5 fruit fly cellular contexts compared by ENCODE assay signal in the genomic region with DNA sequence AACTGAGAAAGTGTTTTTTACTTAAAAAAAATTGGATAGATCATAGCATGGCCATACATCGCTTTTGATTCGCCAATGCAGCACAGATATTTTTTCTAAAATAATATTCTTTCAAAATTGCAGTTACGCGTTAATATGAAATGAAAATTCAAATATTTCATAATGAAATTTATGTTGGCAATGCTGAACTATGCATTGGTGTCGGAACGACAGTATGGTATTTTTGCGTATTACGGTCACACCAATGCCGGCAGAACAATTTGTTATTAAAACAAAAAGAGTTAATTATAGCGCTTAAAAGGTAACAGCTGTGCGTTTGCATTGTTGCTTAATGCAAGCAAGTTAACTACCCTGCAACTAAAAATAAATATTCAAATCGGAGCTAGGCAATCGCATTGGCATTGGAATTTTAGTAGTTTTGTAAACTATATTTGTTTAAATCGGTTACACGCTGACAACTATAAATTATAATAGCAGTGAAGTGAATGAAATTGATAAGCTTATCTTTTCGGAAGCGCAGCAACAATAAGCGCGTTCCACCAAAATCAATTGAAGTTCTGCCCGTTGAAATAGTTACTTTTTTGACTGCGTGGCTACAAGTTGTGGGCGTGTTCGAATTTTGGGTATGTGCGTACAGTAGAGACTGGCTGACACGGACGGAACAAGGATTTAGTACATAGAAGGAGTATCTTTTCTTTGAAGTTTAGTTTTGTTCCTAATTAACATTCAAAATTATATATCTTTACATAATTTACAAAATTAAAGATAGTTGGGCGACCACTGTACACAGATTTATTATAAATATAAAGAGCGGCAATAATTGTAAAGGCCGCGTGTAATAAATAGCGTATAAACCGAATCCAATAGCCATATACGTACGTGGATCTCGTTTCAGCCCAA.
A peak's percentile ranks its signal among the peaks of the same experiment; 100 is the strongest.
TF ChIP-seq lines count a peak whose summit lies in the region.

A gene (plus strand): TSS at position 210 of the 900 bp plus-strand sequence.

- TF ChIP-seq CTCF in whole organism, embryonic (GFP tag; optimal IDR thresholded peaks at IDR 0.05; lab: Kevin White, UChicago) = peak; percentile 9

TF ChIP-seq in whole organism, adult, 20 proteins besides CTCF, POLR2A, EP300 and RAD21 (continues in another document):
- TF ChIP-seq toe (GFP tag; optimal IDR thresholded peaks at IDR 0.05; lab: Kevin White, UChicago) (no peak), ovo (GFP tag; optimal IDR thresholded peaks at IDR 0.05; lab: Kevin White, UChicago) (no peak), CG7101 (tag; optimal IDR thresholded peaks at IDR 0.05; lab: Kevin White, UChicago) (peak; percentile 74), CG7045 (GFP tag; optimal IDR thresholded peaks at IDR 0.05; lab: Kevin White, UChicago) (no peak), cnc (optimal IDR thresholded peaks at IDR 0.05; lab: Kevin White, UChicago) (no peak), CG33017 (tag; optimal IDR thresholded peaks at IDR 0.05; lab: Kevin White, UChicago) (peak; percentile 82), CG1620 (GFP tag; optimal IDR thresholded peaks at IDR 0.05; lab: Kevin White, UChicago) (no peak), CG12768 (GFP tag; optimal IDR thresholded peaks at IDR 0.05; lab: Kevin White, UChicago) (no peak), cic (GFP tag; optimal IDR thresholded peaks at IDR 0.05; lab: Kevin White, UChicago) (peak; percentile 69), bab1 (GFP tag; optimal IDR thresholded peaks at IDR 0.05; lab: Kevin White, UChicago) (peak; percentile 77), CG11617 (GFP tag; optimal IDR thresholded peaks at IDR 0.05; lab: Kevin White, UChicago) (peak; percentile 34), Crg-1 (GFP tag; optimal IDR thresholded peaks at IDR 0.05; lab: Kevin White, UChicago) (peak; percentile 30), kay (GFP tag; lab: Kevin White, UChicago; ENCODE audit: borderline replicate concordance) (peak; percentile 68), tj (GFP tag; optimal IDR thresholded peaks at IDR 0.05; lab: Kevin White, UChicago) (no peak), CG14711 (tag; optimal IDR thresholded peaks at IDR 0.05; lab: Kevin White, UChicago) (peak; percentile 75), Hr96 (GFP tag; optimal IDR thresholded peaks at IDR 0.05; lab: Kevin White, UChicago) (no peak)

TF ChIP-seq in whole organism, embryonic, 481 proteins besides CTCF, POLR2A, EP300 and RAD21 (continues in another document):
- TF ChIP-seq sqz (GFP tag; optimal IDR thresholded peaks at IDR 0.05; lab: Kevin White, UChicago) (peak; percentile 1), odd (GFP tag; optimal IDR thresholded peaks at IDR 0.05; lab: Kevin White, UChicago) (peak; percentile 49), Sox100B (GFP tag; optimal IDR thresholded peaks at IDR 0.05; lab: Kevin White, UChicago) (peak; percentile 49), CG11093 (GFP tag; IDR thresholded peaks at IDR 0.05; lab: Robert Waterston, UW) (peak; percentile 52; the same call in 2 of the 3 replicates), gro (GFP tag; optimal IDR thresholded peaks at IDR 0.05; lab: Kevin White, UChicago) (no peak), CG15011 (GFP tag; optimal IDR thresholded peaks at IDR 0.05; lab: Kevin White, UChicago) (peak; percentile 48), HLHmδ (GFP tag; optimal IDR thresholded peaks at IDR 0.05; lab: Kevin White, UChicago) (no peak), shn (GFP tag; optimal IDR thresholded peaks at IDR 0.05; lab: Kevin White, UChicago) (no peak), Optix (GFP tag; IDR thresholded peaks at IDR 0.05; lab: Robert Waterston, UW) (peak; percentile 59; the same call in 2 of the 3 replicates), nmo (GFP tag; optimal IDR thresholded peaks at IDR 0.05; lab: Kevin White, UChicago) (peak; percentile 70), CG3847 (GFP tag; IDR thresholded peaks at IDR 0.05; lab: Robert Waterston, UW) (peak; percentile 56), CG12769 (tag; optimal IDR thresholded peaks at IDR 0.05; lab: Kevin White, UChicago) (peak; percentile 64), bigmax (GFP tag; optimal IDR thresholded peaks at IDR 0.05; lab: Kevin White, UChicago) (no peak), trem (tag; optimal IDR thresholded peaks at IDR 0.05; lab: Kevin White, UChicago) (peak; percentile 23), zen2 (GFP tag; IDR thresholded peaks at IDR 0.05; lab: Robert Waterston, UW; ENCODE audit: partially characterized antibody) (no peak), CG12942 (GFP tag; optimal IDR thresholded peaks at IDR 0.05; lab: Kevin White, UChicago) (peak; percentile 30)

TF ChIP-seq in whole organism, prepupa, 60 proteins besides CTCF, POLR2A, EP300 and RAD21 (continues in another document):
- TF ChIP-seq Met (GFP tag; optimal IDR thresholded peaks at IDR 0.05; lab: Kevin White, UChicago) (peak; percentile 71), dsx (GFP tag; optimal IDR thresholded peaks at IDR 0.05; lab: Kevin White, UChicago; ENCODE audit: poor library complexity, severe bottlenecking) (peak; percentile 23), cyc (GFP tag; optimal IDR thresholded peaks at IDR 0.05; lab: Kevin White, UChicago) (peak; percentile 40), fd85E (GFP tag; optimal IDR thresholded peaks at IDR 0.05; lab: Kevin White, UChicago) (no peak), OdsH (GFP tag; optimal IDR thresholded peaks at IDR 0.05; lab: Kevin White, UChicago) (peak; percentile 55), CG8632 (GFP tag; optimal IDR thresholded peaks at IDR 0.05; lab: Kevin White, UChicago) (peak; percentile 69), CG1621 (tag; optimal IDR thresholded peaks at IDR 0.05; lab: Kevin White, UChicago) (peak; percentile 47), CG6854 (GFP tag; optimal IDR thresholded peaks at IDR 0.05; lab: Kevin White, UChicago) (no peak), CG11902 (GFP tag; optimal IDR thresholded peaks at IDR 0.05; lab: Kevin White, UChicago) (peak; percentile 21), eg (GFP tag; IDR thresholded peaks at IDR 0.05; lab: Robert Waterston, UW) (peak; percentile 85), CG34406 (GFP tag; optimal IDR thresholded peaks at IDR 0.05; lab: Kevin White, UChicago) (peak; percentile 65), CG3032 (tag; optimal IDR thresholded peaks at IDR 0.05; lab: Kevin White, UChicago) (peak; percentile 47), CG10631 (GFP tag; optimal IDR thresholded peaks at IDR 0.05; lab: Kevin White, UChicago) (peak; percentile 60), CG8119 (GFP tag; IDR thresholded peaks at IDR 0.05; lab: Robert Waterston, UW) (peak; percentile 69; the same call in 2 of the 3 replicates), pdm3 (GFP tag; optimal IDR thresholded peaks at IDR 0.05; lab: Kevin White, UChicago) (peak; percentile 53), Hr39 (GFP tag; optimal IDR thresholded peaks at IDR 0.05; lab: Kevin White, UChicago) (peak; percentile 61)

TF ChIP-seq in whole organism, pupa, 21 proteins besides CTCF, POLR2A, EP300 and RAD21 (continues in another document):
- peak; percentile 68 for TF ChIP-seq CG8301 (tag; optimal IDR thresholded peaks at IDR 0.05; lab: Kevin White, UChicago)
- peak; percentile 53 for TF ChIP-seq CG8159 (tag; optimal IDR thresholded peaks at IDR 0.05; lab: Kevin White, UChicago)
- TF ChIP-seq EcR (GFP tag; optimal IDR thresholded peaks at IDR 0.05; lab: Kevin White, UChicago) = no peak
- peak; percentile 43 for TF ChIP-seq CG34367 (tag; optimal IDR thresholded peaks at IDR 0.05; lab: Kevin White, UChicago)
- peak; percentile 56 for TF ChIP-seq CG15710 (tag; optimal IDR thresholded peaks at IDR 0.05; lab: Kevin White, UChicago)
- no peak for TF ChIP-seq D1 (tag; optimal IDR thresholded peaks at IDR 0.05; lab: Kevin White, UChicago)
- peak; percentile 66 for TF ChIP-seq Pif1A (GFP tag; optimal IDR thresholded peaks at IDR 0.05; lab: Kevin White, UChicago)
- TF ChIP-seq CG17806 (tag; optimal IDR thresholded peaks at IDR 0.05; lab: Kevin White, UChicago) = peak; percentile 41
- TF ChIP-seq CG13204 (GFP tag; optimal IDR thresholded peaks at IDR 0.05; lab: Kevin White, UChicago) = no peak
- TF ChIP-seq CG14655 (GFP tag; optimal IDR thresholded peaks at IDR 0.05; lab: Kevin White, UChicago) = peak; percentile 66
- no peak for TF ChIP-seq gl (tag; optimal IDR thresholded peaks at IDR 0.05; lab: Kevin White, UChicago)
- peak; percentile 87 for TF ChIP-seq CG4496 (GFP tag; IDR thresholded peaks at IDR 0.05; lab: Robert Waterston, UW)
- no peak for TF ChIP-seq CG10348 (GFP tag; IDR thresholded peaks at IDR 0.05; lab: Robert Waterston, UW)
- peak; percentile 77 for TF ChIP-seq CG32121 (GFP tag; IDR thresholded peaks at IDR 0.05; lab: Robert Waterston, UW)
- TF ChIP-seq Pif1B (GFP tag; optimal IDR thresholded peaks at IDR 0.05; lab: Kevin White, UChicago) = peak; percentile 73
- TF ChIP-seq rn (GFP tag; IDR thresholded peaks at IDR 0.05; lab: Robert Waterston, UW) = 0 out of 2 replicates have a peak, but pooled peaks have one; percentile 22
- peak; percentile 25; the same call in 1 of the 2 replicates for TF ChIP-seq CG12605 (GFP tag; IDR thresholded peaks at IDR 0.05; lab: Robert Waterston, UW)

TF ChIP-seq in whole organism, wandering third instar larva, 38 proteins besides CTCF, POLR2A, EP300 and RAD21 (continues in another document):
- peak; percentile 78 for TF ChIP-seq fru (GFP tag; optimal IDR thresholded peaks at IDR 0.05; lab: Kevin White, UChicago)
- TF ChIP-seq usp (GFP tag; optimal IDR thresholded peaks at IDR 0.05; lab: Kevin White, UChicago) = no peak
- TF ChIP-seq br (GFP tag; optimal IDR thresholded peaks at IDR 0.05; lab: Kevin White, UChicago) = peak; percentile 70
- TF ChIP-seq dmrt93B (GFP tag; optimal IDR thresholded peaks at IDR 0.05; lab: Kevin White, UChicago) = peak; percentile 29
- TF ChIP-seq brk (GFP tag; optimal IDR thresholded peaks at IDR 0.05; lab: Kevin White, UChicago) = no peak
- TF ChIP-seq Hr78 (GFP tag; optimal IDR thresholded peaks at IDR 0.05; lab: Kevin White, UChicago) = no peak
- TF ChIP-seq woc (GFP tag; optimal IDR thresholded peaks at IDR 0.05; lab: Kevin White, UChicago) = peak; percentile 31
- TF ChIP-seq CG32264 (GFP tag; optimal IDR thresholded peaks at IDR 0.05; lab: Kevin White, UChicago) = peak; percentile 18
- no peak for TF ChIP-seq pan (optimal IDR thresholded peaks at IDR 0.05; lab: Kevin White, UChicago)
- no peak for TF ChIP-seq jim (GFP tag; optimal IDR thresholded peaks at IDR 0.05; lab: Kevin White, UChicago)
- TF ChIP-seq Dif (GFP tag; optimal IDR thresholded peaks at IDR 0.05; lab: Kevin White, UChicago; ENCODE audit: partially characterized antibody) = no peak
- no peak for TF ChIP-seq Abd-B (GFP tag; optimal IDR thresholded peaks at IDR 0.05; lab: Kevin White, UChicago)
- TF ChIP-seq psq (GFP tag; optimal IDR thresholded peaks at IDR 0.05; lab: Kevin White, UChicago) = peak; percentile 49
- TF ChIP-seq foxo (GFP tag; optimal IDR thresholded peaks at IDR 0.05; lab: Kevin White, UChicago) = peak in 1 of 2 experiments; percentile 85
- peak; percentile 64 for TF ChIP-seq Hnf4 (GFP tag; optimal IDR thresholded peaks at IDR 0.05; lab: Kevin White, UChicago)
- no peak for TF ChIP-seq dl (GFP tag; optimal IDR thresholded peaks at IDR 0.05; lab: Kevin White, UChicago; ENCODE audit: insufficient read depth in 1 of 2, partially characterized antibody in 2 of 2)
- no peak for TF ChIP-seq Dfd (GFP tag; optimal IDR thresholded peaks at IDR 0.05; lab: Kevin White, UChicago)
- TF ChIP-seq Rel (GFP tag; optimal IDR thresholded peaks at IDR 0.05; lab: Kevin White, UChicago) = no peak
- no peak for TF ChIP-seq Rel (tag; optimal IDR thresholded peaks at IDR 0.05; lab: Kevin White, UChicago)
- TF ChIP-seq dsf (GFP tag; optimal IDR thresholded peaks at IDR 0.05; lab: Kevin White, UChicago; ENCODE audit: borderline replicate concordance) = no peak
